Fruit fly (Drosophila melanogaster) whole organism, embryonic: Measurements from ENCODE around the gene CG31157.

Source experiments
- Abd-B ChIP-seq: fragments of 200-800 bp; sonication (Bioruptor generic); optimal IDR thresholded peaks from 2 replicates; lab custom pipeline; 2018; ENCODE audit warnings: missing biosample characterization, mild to moderate bottlenecking, missing genetic modification characterization, moderate library complexity
- Asciz ChIP-seq: fragments of 200-800 bp; sonication (Bioruptor generic); optimal IDR thresholded peaks from 2 replicates; lab custom pipeline; 2017; ENCODE audit warnings: missing biosample characterization, mild to moderate bottlenecking, missing genetic modification characterization, missing genetic modification reagents
- B-H2 ChIP-seq: fragments of 200-800 bp; sonication (Bioruptor generic); optimal IDR thresholded peaks from 2 replicates; lab custom pipeline; 2018; ENCODE audit warnings: missing biosample characterization, mild to moderate bottlenecking, missing genetic modification characterization
- BtbVII ChIP-seq: fragments of 200-800 bp; sonication (Bioruptor generic); optimal IDR thresholded peaks from 3 replicates; lab custom pipeline; 2017; ENCODE audit warnings: missing biosample characterization, mild to moderate bottlenecking, missing genetic modification characterization
- CG10209 ChIP-seq: fragments of 200-800 bp; sonication (Bioruptor generic); optimal IDR thresholded peaks from 3 replicates; lab custom pipeline; 2017; ENCODE audit warnings: missing biosample characterization, mild to moderate bottlenecking, missing genetic modification characterization, missing genetic modification reagents
- CG10267 ChIP-seq: fragments of 200-800 bp; sonication (Bioruptor generic); optimal IDR thresholded peaks from 2 replicates; lab custom pipeline; 2018; ENCODE audit warnings: missing biosample characterization, mild to moderate bottlenecking, missing genetic modification characterization, moderate library complexity
- CG12219 ChIP-seq: fragments of 200-800 bp; sonication (Bioruptor generic); optimal IDR thresholded peaks from 3 replicates; lab custom pipeline; 2018; ENCODE audit warnings: missing biosample characterization, mild to moderate bottlenecking, missing genetic modification characterization
- CG1602 ChIP-seq: fragments of 200-800 bp; sonication (Bioruptor generic); optimal IDR thresholded peaks from 3 replicates; lab custom pipeline; 2016; ENCODE audit warnings: missing biosample characterization, missing genetic modification characterization
- CG16779 ChIP-seq: fragments of 200-800 bp; sonication (Bioruptor generic); IDR thresholded peaks from 2 replicates; pipeline ENCODE4 v1.3.6; 2022; ENCODE audit warnings: missing biosample characterization, missing genetic modification characterization
- CG17359 ChIP-seq: fragments of 200-800 bp; sonication (Bioruptor generic); optimal IDR thresholded peaks from 3 replicates; lab custom pipeline; 2018; ENCODE audit warnings: missing biosample characterization, mild to moderate bottlenecking, missing genetic modification characterization, moderate library complexity
- CG17361 ChIP-seq: fragments of 200-800 bp; sonication (Bioruptor generic); IDR thresholded peaks from 3 replicates; pipeline ENCODE4 v1.3.6; 2022; ENCODE audit warnings: missing biosample characterization, missing genetic modification characterization
- CG2678 ChIP-seq: fragments of 200-800 bp; sonication (Bioruptor generic); optimal IDR thresholded peaks from 3 replicates; lab custom pipeline; 2019; ENCODE audit warnings: missing biosample characterization, mild to moderate bottlenecking, missing genetic modification characterization, moderate library complexity
- CG30403 ChIP-seq: fragments of 200-800 bp; sonication (Bioruptor generic); optimal IDR thresholded peaks from 3 replicates; lab custom pipeline; 2016; ENCODE audit warnings: missing biosample characterization, missing genetic modification characterization
- CG32532 ChIP-seq: fragments of 200-800 bp; sonication (Bioruptor generic); IDR thresholded peaks from 2 replicates; pipeline ENCODE4 v1.3.6; 2022; ENCODE audit warnings: missing biosample characterization, missing genetic modification characterization
- CG3847 ChIP-seq: fragments of 200-800 bp; sonication (Bioruptor generic); IDR thresholded peaks from 2 replicates; pipeline ENCODE4 v1.3.6; 2022; ENCODE audit warnings: missing biosample characterization, missing genetic modification characterization
- CG3995 ChIP-seq: fragments of 200-800 bp; sonication (Bioruptor generic); optimal IDR thresholded peaks from 3 replicates; lab custom pipeline; 2016; ENCODE audit warnings: missing biosample characterization, missing genetic modification characterization
- CG4360 ChIP-seq: fragments of 200-800 bp; sonication (Bioruptor generic); IDR thresholded peaks from 2 replicates; pipeline ENCODE4 v1.3.6; 2022; ENCODE audit warnings: missing biosample characterization, missing genetic modification characterization
- CG4707 ChIP-seq: fragments of 200-800 bp; sonication (Bioruptor generic); optimal IDR thresholded peaks from 2 replicates; lab custom pipeline; 2018; ENCODE audit warnings: missing biosample characterization, mild to moderate bottlenecking, missing genetic modification characterization, moderate library complexity
- CG4820 ChIP-seq: fragments of 200-800 bp; sonication (Bioruptor generic); optimal IDR thresholded peaks from 3 replicates; lab custom pipeline; 2016; ENCODE audit warnings: missing biosample characterization, missing genetic modification characterization
- CG5953 ChIP-seq: fragments of 200-800 bp; sonication (Bioruptor generic); IDR thresholded peaks from 2 replicates; pipeline ENCODE4 v1.3.6; 2022; ENCODE audit warnings: missing biosample characterization, missing genetic modification characterization
- CG9797 ChIP-seq: fragments of 200-800 bp; sonication (Bioruptor generic); optimal IDR thresholded peaks from 3 replicates; lab custom pipeline; 2018; ENCODE audit warnings: missing biosample characterization, mild to moderate bottlenecking, missing genetic modification characterization
- D19B ChIP-seq: fragments of 200-800 bp; sonication (Bioruptor generic); optimal IDR thresholded peaks from 2 replicates; lab custom pipeline; 2017; ENCODE audit warnings: missing biosample characterization, mild to moderate bottlenecking, missing genetic modification characterization
- Fer2 ChIP-seq: fragments of 200-800 bp; sonication (Bioruptor generic); optimal IDR thresholded peaks from 2 replicates; lab custom pipeline; 2018; ENCODE audit warnings: missing biosample characterization, mild to moderate bottlenecking, missing genetic modification characterization, moderate library complexity
- GATAe ChIP-seq: fragments of 200-800 bp; sonication (Bioruptor generic); conservative IDR thresholded peaks from 2 replicates; pipeline ENCODE4 v1.3.6; 2022; ENCODE audit warnings: missing biosample characterization, missing genetic modification characterization
- HLH4C ChIP-seq: fragments of 200-800 bp; sonication (Bioruptor generic); IDR thresholded peaks from 3 replicates; pipeline ENCODE4 v1.3.6; 2022; ENCODE audit warnings: missing biosample characterization, missing genetic modification characterization; ENCODE audit not compliant: partially characterized antibody
- Hey ChIP-seq: fragments of 200-800 bp; sonication (Bioruptor generic); optimal IDR thresholded peaks from 3 replicates; lab custom pipeline; 2018; ENCODE audit warnings: missing biosample characterization, mild to moderate bottlenecking, missing genetic modification characterization
- NC2β ChIP-seq: fragments of 200-800 bp; sonication (Bioruptor generic); optimal IDR thresholded peaks from 2 replicates; lab custom pipeline; 2016; ENCODE audit warnings: missing biosample characterization, missing genetic modification characterization
- Sox102F ChIP-seq: fragments of 200-800 bp; sonication (Bioruptor generic); optimal IDR thresholded peaks from 2 replicates; lab custom pipeline; 2018; ENCODE audit warnings: missing biosample characterization, mild to moderate bottlenecking, missing genetic modification characterization, moderate library complexity
- Spps ChIP-seq: fragments of 200-800 bp; sonication (Bioruptor generic); optimal IDR thresholded peaks from 2 replicates; lab custom pipeline; 2018; ENCODE audit warnings: missing biosample characterization, mild to moderate bottlenecking, missing genetic modification characterization
- abd-A ChIP-seq: fragments of 200-800 bp; sonication (Bioruptor generic); optimal IDR thresholded peaks from 3 replicates; lab custom pipeline; 2019; ENCODE audit warnings: missing biosample characterization, mild to moderate bottlenecking, missing genetic modification characterization, moderate library complexity
- ap ChIP-seq: fragments of 200-800 bp; sonication (Bioruptor generic); IDR thresholded peaks from 2 replicates; pipeline ENCODE4 v1.3.6; 2022; ENCODE audit warnings: missing biosample characterization, missing genetic modification characterization
- bbx ChIP-seq: fragments of 200-800 bp; sonication (Bioruptor generic); IDR thresholded peaks from 2 replicates; pipeline ENCODE4 v1.3.6; 2022; ENCODE audit warnings: missing biosample characterization, missing genetic modification characterization; ENCODE audit not compliant: partially characterized antibody
- cad ChIP-seq: fragments of >200 bp; optimal IDR thresholded peaks from 2 replicates; lab custom pipeline; 2017; ENCODE audit warnings: missing biosample characterization, missing genetic modification characterization
- crp ChIP-seq, 2 experiments: fragments of 200-800 bp; sonication (Bioruptor generic); optimal IDR thresholded peaks; 2 replicates in 1 of 2; 3 replicates in 1 of 2; lab custom pipeline; 2017; ENCODE audit warnings: missing biosample characterization in 2 of 2, missing genetic modification characterization in 2 of 2, mild to moderate bottlenecking in 1 of 2, moderate library complexity in 1 of 2
- dati ChIP-seq: fragments of 200-800 bp; sonication (Bioruptor generic); IDR thresholded peaks from 2 replicates; pipeline ENCODE4 v1.3.6; 2022; ENCODE audit warnings: missing biosample characterization, missing genetic modification characterization
- dpn ChIP-seq, 2 experiments: fragments of 200-800 bp; sonication (Bioruptor generic); optimal IDR thresholded peaks; 3 replicates each; lab custom pipeline; 2016; ENCODE audit warnings: missing biosample characterization in 2 of 2, missing genetic modification characterization in 2 of 2
- ftz-f1 ChIP-seq: fragments of 200-800 bp; sonication (Bioruptor generic); optimal IDR thresholded peaks from 2 replicates; lab custom pipeline; 2016; ENCODE audit warnings: missing biosample characterization, missing genetic modification characterization
- gce ChIP-seq: fragments of 200-800 bp; sonication (Bioruptor generic); IDR thresholded peaks from 3 replicates; pipeline ENCODE4 v1.3.6; 2022; ENCODE audit warnings: missing biosample characterization, missing genetic modification characterization
- her ChIP-seq: fragments of 200-800 bp; sonication (Bioruptor generic); optimal IDR thresholded peaks from 2 replicates; lab custom pipeline; 2016; ENCODE audit warnings: missing biosample characterization, missing genetic modification characterization
- knrl ChIP-seq: fragments of 200-800 bp; sonication (Bioruptor generic); IDR thresholded peaks from 3 replicates; pipeline ENCODE4 v1.3.6; 2022; ENCODE audit warnings: missing biosample characterization, missing genetic modification characterization; ENCODE audit not compliant: partially characterized antibody
- odd ChIP-seq: fragments of 200-800 bp; sonication (Bioruptor generic); optimal IDR thresholded peaks from 2 replicates; lab custom pipeline; 2017; ENCODE audit warnings: missing biosample characterization, mild to moderate bottlenecking, missing genetic modification characterization
- pros ChIP-seq: fragments of 200-800 bp; sonication (Bioruptor generic); optimal IDR thresholded peaks from 3 replicates; lab custom pipeline; 2019; ENCODE audit warnings: missing biosample characterization, mild to moderate bottlenecking, missing genetic modification characterization, moderate library complexity
- sc ChIP-seq, 3 experiments: fragments of >200 bp in 2 of 3; fragments of 200-800 bp in 1 of 3; sonication (Bioruptor generic) in 1 of 3; optimal IDR thresholded peaks; 2 replicates in 2 of 3; 3 replicates in 1 of 3; lab custom pipeline; 2017; ENCODE audit warnings: mild to moderate bottlenecking in 1 of 3, missing biosample characterization in 1 of 3, missing genetic modification characterization in 1 of 3, missing genetic modification reagents in 1 of 3
- sens-2 ChIP-seq: fragments of 200-800 bp; sonication (Bioruptor generic); IDR thresholded peaks from 2 replicates; pipeline ENCODE4 v1.3.6; 2022; ENCODE audit warnings: missing biosample characterization, missing genetic modification characterization
- sim ChIP-seq: fragments of 200-800 bp; sonication (Bioruptor generic); IDR thresholded peaks from 2 replicates; pipeline ENCODE4 v1.3.6; 2022; ENCODE audit warnings: missing biosample characterization, missing genetic modification characterization
- so ChIP-seq: fragments of 200-800 bp; sonication (Bioruptor generic); IDR thresholded peaks from 3 replicates; pipeline ENCODE4 v1.3.6; 2022; ENCODE audit warnings: missing biosample characterization, missing genetic modification characterization
- stc ChIP-seq: fragments of 200-800 bp; sonication (Bioruptor generic); IDR thresholded peaks from 2 replicates; pipeline ENCODE4 v1.3.6; 2022; ENCODE audit warnings: missing biosample characterization, missing genetic modification characterization
- usp ChIP-seq: fragments of >200 bp; optimal IDR thresholded peaks from 2 replicates; lab custom pipeline; 2017; ENCODE audit warnings: missing biosample characterization, missing genetic modification characterization
- z ChIP-seq: fragments of 200-800 bp; sonication (Bioruptor generic); IDR thresholded peaks from 3 replicates; pipeline ENCODE4 v1.3.6; 2022; ENCODE audit warnings: missing biosample characterization, missing genetic modification characterization
- zfh2 ChIP-seq: fragments of 200-800 bp; sonication (Bioruptor generic); optimal IDR thresholded peaks from 2 replicates; lab custom pipeline; 2016; ENCODE audit warnings: missing biosample characterization, missing genetic modification characterization

CG31157 gene

DNA sequence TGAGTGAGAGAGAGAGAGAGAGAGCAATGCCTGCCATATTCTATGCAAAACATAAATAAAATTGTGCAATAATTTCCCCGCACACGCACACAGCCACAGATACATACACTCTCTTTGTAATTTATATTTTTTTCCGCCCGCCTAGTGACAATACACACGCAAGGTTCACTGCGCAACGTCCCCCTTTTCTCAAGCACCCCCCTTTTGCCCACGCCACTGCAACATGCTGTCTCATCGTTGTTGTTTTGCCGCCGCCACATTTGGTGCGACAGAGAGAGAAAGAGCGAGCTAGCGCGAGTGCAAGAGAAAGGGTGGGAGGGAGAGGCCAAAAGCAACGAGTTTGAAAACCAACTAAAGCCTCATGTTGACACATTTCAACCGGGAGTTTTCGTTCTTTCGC lies 35.2 kb upstream of the CG31157 start (continued):
- 0 out of 2 replicates have a peak, but pooled peaks have one; percentile 30 for TF ChIP-seq sim (GFP tag; lab: Robert Waterston, UW)
- TF ChIP-seq dati (GFP tag; lab: Robert Waterston, UW): peak; percentile 37; the same call in 1 of the 2 replicates
- no peak for TF ChIP-seq sc (optimal IDR thresholded peaks at IDR 0.05; lab: Kevin White, UChicago)
- TF ChIP-seq sc (GFP tag; optimal IDR thresholded peaks at IDR 0.05; lab: Kevin White, UChicago): no peak
- TF ChIP-seq CG5953: 0 out of 2 replicates have a peak, but pooled peaks have one; percentile 24
- peak; percentile 68; the same call in 1 of the 2 replicates for TF ChIP-seq CG32532 (GFP tag; lab: Robert Waterston, UW)
- TF ChIP-seq CG17361 (GFP tag; lab: Robert Waterston, UW): no peak
- TF ChIP-seq ftz-f1: peak; percentile 48
- TF ChIP-seq gce (GFP tag; lab: Robert Waterston, UW): peak; percentile 60; the same call in 1 of the 3 replicates
- peak; percentile 53; the same call in 1 of the 2 replicates for TF ChIP-seq CG4360 (GFP tag; lab: Robert Waterston, UW)
- TF ChIP-seq BtbVII (GFP tag; lab: Kevin White, UChicago): peak; percentile 44
- no peak for TF ChIP-seq CG12219 (GFP tag; lab: Kevin White, UChicago)
- TF ChIP-seq knrl (GFP tag; lab: Robert Waterston, UW): peak; percentile 16; the same call in 1 of the 3 replicates
- TF ChIP-seq sens-2: peak; percentile 39; the same call in 1 of the 2 replicates
- TF ChIP-seq Hey (tag; lab: Kevin White, UChicago): peak; percentile 12
- peak; percentile 62 for TF ChIP-seq ap (GFP tag; lab: Robert Waterston, UW)
- no peak for TF ChIP-seq CG3995
- TF ChIP-seq NC2β (GFP tag; lab: Kevin White, UChicago): no peak
- no peak for TF ChIP-seq GATAe
- no peak for TF ChIP-seq Asciz (GFP tag; lab: Kevin White, UChicago)
- peak; percentile 57; the same call in 1 of the 2 replicates for TF ChIP-seq CG16779 (GFP tag; lab: Robert Waterston, UW)
- TF ChIP-seq Sox102F (GFP tag; lab: Kevin White, UChicago): no peak
- TF ChIP-seq crp (GFP tag; optimal IDR thresholded peaks at IDR 0.05; lab: Kevin White, UChicago): no peak
- peak; percentile 65 for TF ChIP-seq CG17359 (tag; lab: Kevin White, UChicago)
- TF ChIP-seq odd: peak; percentile 7
- peak; percentile 20 for TF ChIP-seq her (GFP tag; lab: Kevin White, UChicago)
- no peak for TF ChIP-seq Spps
- TF ChIP-seq CG3847 (GFP tag; lab: Robert Waterston, UW): peak; percentile 52
- TF ChIP-seq CG10267 (tag; lab: Kevin White, UChicago): no peak
- peak; percentile 78 for TF ChIP-seq zfh2 (GFP tag; lab: Kevin White, UChicago)
- peak; percentile 53 for TF ChIP-seq Abd-B (GFP tag; lab: Kevin White, UChicago)
- TF ChIP-seq CG4707 (GFP tag; lab: Kevin White, UChicago): peak; percentile 43
- TF ChIP-seq CG4820 (GFP tag; lab: Kevin White, UChicago): no peak
- TF ChIP-seq usp (GFP tag; lab: Kevin White, UChicago): no peak
- peak; percentile 41; the same call in 1 of the 2 replicates for TF ChIP-seq stc
- TF ChIP-seq z: no peak
- no peak for TF ChIP-seq D19B (GFP tag; lab: Kevin White, UChicago)
- no peak for TF ChIP-seq cad
- TF ChIP-seq B-H2: no peak
- TF ChIP-seq so: 0 out of 3 replicates have a peak, but pooled peaks have one; percentile 47
- TF ChIP-seq CG1602 (GFP tag; lab: Kevin White, UChicago): peak; percentile 26
- peak; percentile 75 for TF ChIP-seq CG30403 (GFP tag; lab: Kevin White, UChicago)
- TF ChIP-seq CG2678 (tag; lab: Kevin White, UChicago): peak; percentile 57
- peak; percentile 54 for TF ChIP-seq CG10209 (GFP tag; lab: Kevin White, UChicago)
- no peak for TF ChIP-seq Fer2 (tag; lab: Kevin White, UChicago)
- peak; percentile 29 for TF ChIP-seq pros (GFP tag; lab: Kevin White, UChicago)
- TF ChIP-seq dpn (GFP tag; optimal IDR thresholded peaks at IDR 0.05; lab: Kevin White, UChicago): peak; percentile 73 to 75
- no peak for TF ChIP-seq CG9797 (GFP tag; lab: Kevin White, UChicago)
- peak; percentile 57 for TF ChIP-seq abd-A (tag; lab: Kevin White, UChicago)
- TF ChIP-seq bbx: 0 out of 2 replicates have a peak, but pooled peaks have one; percentile 17
- no peak for TF ChIP-seq HLH4C (GFP tag; lab: Robert Waterston, UW)
